Worm (Caenorhabditis elegans) whole organism, L2 larva: ENCODE data around the gene F11A10.6.

Experiments
- C34F6.9 ChIP-seq: fragments of 150-350 bp; optimal IDR thresholded peaks from 2 replicates; lab custom pipeline; 2014; ENCODE audit warnings: missing biosample characterization, missing genetic modification characterization
- F13H6.1 ChIP-seq: sonication (generic microtip); optimal IDR thresholded peaks from 2 replicates; lab custom pipeline; 2016; ENCODE audit warnings: missing genetic modification characterization, missing compliant biosample characterization
- R02D3.7 ChIP-seq: fragments of 150-350 bp; optimal IDR thresholded peaks from 2 replicates; lab custom pipeline; 2014; ENCODE audit warnings: missing biosample characterization, missing genetic modification characterization
- Y55F3AM.14 ChIP-seq: fragments of 200-800 bp; sonication (Bioruptor generic); optimal IDR thresholded peaks from 2 replicates; lab custom pipeline; 2018; ENCODE audit warnings: mild to moderate bottlenecking, missing genetic modification characterization, missing compliant biosample characterization
- ZK546.5 ChIP-seq: sonication (generic microtip); optimal IDR thresholded peaks from 2 replicates; lab custom pipeline; 2017; ENCODE audit warnings: missing biosample characterization, missing genetic modification characterization
- alr-1 ChIP-seq: fragments of 150-350 bp; optimal IDR thresholded peaks from 2 replicates; lab custom pipeline; 2014; ENCODE audit warnings: missing biosample characterization, missing genetic modification characterization
- aly-2 ChIP-seq: fragments of 150-350 bp; optimal IDR thresholded peaks from 2 replicates; lab custom pipeline; 2014; ENCODE audit warnings: missing biosample characterization, missing genetic modification characterization
- ama-1 ChIP-seq: fragments of 150-350 bp; optimal IDR thresholded peaks from 2 replicates; lab custom pipeline; 2018; ENCODE audit warnings: inconsistent platforms
- blmp-1 ChIP-seq: sonication (generic microtip); optimal IDR thresholded peaks from 2 replicates; lab custom pipeline; 2017; ENCODE audit warnings: missing genetic modification characterization, mild to moderate bottlenecking, missing compliant biosample characterization, antibody characterized with exemption, moderate library complexity; ENCODE audit not compliant: insufficient read depth
- ceh-16 ChIP-seq: fragments of 150-350 bp; optimal IDR thresholded peaks from 2 replicates; lab custom pipeline; 2014; ENCODE audit warnings: missing biosample characterization, missing genetic modification characterization
- ceh-82 ChIP-seq: fragments of 150-350 bp; optimal IDR thresholded peaks from 2 replicates; lab custom pipeline; 2014; ENCODE audit warnings: missing biosample characterization, missing genetic modification characterization
- crh-2 ChIP-seq: sonication (generic microtip); optimal IDR thresholded peaks from 2 replicates; lab custom pipeline; 2017; ENCODE audit warnings: missing biosample characterization, missing genetic modification characterization
- dmd-4 ChIP-seq: sonication (generic microtip); optimal IDR thresholded peaks from 2 replicates; lab custom pipeline; 2017; ENCODE audit warnings: missing biosample characterization, missing genetic modification characterization
- egl-27 ChIP-seq: sonication (generic microtip); optimal IDR thresholded peaks from 3 replicates; lab custom pipeline; 2017; ENCODE audit warnings: missing biosample characterization, missing genetic modification reagents, missing genetic modification characterization
- elt-1 ChIP-seq: fragments of 150-350 bp; optimal IDR thresholded peaks from 2 replicates; lab custom pipeline; 2014; ENCODE audit warnings: missing biosample characterization, missing genetic modification characterization
- elt-3 ChIP-seq: sonication (generic microtip); optimal IDR thresholded peaks from 2 replicates; lab custom pipeline; 2017; ENCODE audit warnings: missing biosample characterization, missing genetic modification characterization
- fos-1 ChIP-seq: fragments of 150-350 bp; optimal IDR thresholded peaks from 2 replicates; lab custom pipeline; 2014; ENCODE audit warnings: missing biosample characterization, missing genetic modification characterization
- gmeb-1 ChIP-seq: fragments of 150-350 bp; optimal IDR thresholded peaks from 2 replicates; lab custom pipeline; 2014; ENCODE audit warnings: missing biosample characterization, missing genetic modification characterization
- lin-11 ChIP-seq: fragments of 150-350 bp; sonication (generic microtip); optimal IDR thresholded peaks from 2 replicates; lab custom pipeline; 2014; ENCODE audit warnings: missing biosample characterization, missing genetic modification characterization, inconsistent platforms, mixed read lengths
- lin-13 ChIP-seq: fragments of 150-350 bp; optimal IDR thresholded peaks from 2 replicates; lab custom pipeline; 2014; ENCODE audit warnings: missing biosample characterization, missing genetic modification reagents, missing genetic modification characterization
- lin-39 ChIP-seq: fragments of 150-350 bp; optimal IDR thresholded peaks from 2 replicates; lab custom pipeline; 2014; ENCODE audit warnings: missing biosample characterization, missing genetic modification reagents, missing genetic modification characterization
- lsy-2 ChIP-seq, 2 experiments: fragments of 150-350 bp in 1 of 2; sonication (generic microtip) in 1 of 2; optimal IDR thresholded peaks; 2 replicates each; lab custom pipeline; 2014 to 2017; ENCODE audit warnings: missing biosample characterization in 2 of 2, missing genetic modification characterization in 2 of 2
- mab-5 ChIP-seq: fragments of 150-350 bp; optimal IDR thresholded peaks from 2 replicates; lab custom pipeline; 2014; ENCODE audit warnings: missing biosample characterization, missing genetic modification characterization
- mbf-1 ChIP-seq: sonication (generic microtip); optimal IDR thresholded peaks from 2 replicates; lab custom pipeline; 2017; ENCODE audit warnings: missing biosample characterization, missing genetic modification characterization
- mdl-1 ChIP-seq, 2 experiments: fragments of 150-350 bp in 1 of 2; sonication (generic microtip) in 1 of 2; optimal IDR thresholded peaks; 2 replicates each; lab custom pipeline; 2017; ENCODE audit warnings: missing biosample characterization in 2 of 2, missing genetic modification characterization in 2 of 2
- nhr-10 ChIP-seq: sonication (generic microtip); optimal IDR thresholded peaks from 2 replicates; lab custom pipeline; 2017; ENCODE audit warnings: missing biosample characterization, missing genetic modification characterization
- nhr-11 ChIP-seq: fragments of 150-350 bp; optimal IDR thresholded peaks from 2 replicates; lab custom pipeline; 2014; ENCODE audit warnings: missing biosample characterization, missing genetic modification characterization
- nhr-12 ChIP-seq: fragments of 150-350 bp; optimal IDR thresholded peaks from 2 replicates; lab custom pipeline; 2014; ENCODE audit warnings: missing biosample characterization, missing genetic modification characterization
- nhr-129 ChIP-seq: fragments of 150-350 bp; optimal IDR thresholded peaks from 2 replicates; lab custom pipeline; 2014; ENCODE audit warnings: missing biosample characterization, missing genetic modification characterization
- nhr-21 ChIP-seq: fragments of 150-350 bp; optimal IDR thresholded peaks from 2 replicates; lab custom pipeline; 2014; ENCODE audit warnings: missing biosample characterization, missing genetic modification characterization
- nhr-23 ChIP-seq: fragments of 150-350 bp; optimal IDR thresholded peaks from 2 replicates; lab custom pipeline; 2014; ENCODE audit warnings: missing biosample characterization, missing genetic modification reagents, missing genetic modification characterization
- nhr-237 ChIP-seq: fragments of 150-350 bp; optimal IDR thresholded peaks from 2 replicates; lab custom pipeline; 2014; ENCODE audit warnings: missing biosample characterization, missing genetic modification characterization
- nhr-25 ChIP-seq: fragments of 150-350 bp; sonication (generic microtip); optimal IDR thresholded peaks from 3 replicates; lab custom pipeline; 2014; ENCODE audit warnings: missing biosample characterization, missing genetic modification characterization
- nhr-6 ChIP-seq: fragments of 150-350 bp; optimal IDR thresholded peaks from 2 replicates; lab custom pipeline; 2014; ENCODE audit warnings: missing biosample characterization, missing genetic modification characterization
- nhr-77 ChIP-seq: fragments of 150-350 bp; optimal IDR thresholded peaks from 2 replicates; lab custom pipeline; 2014; ENCODE audit warnings: missing biosample characterization, missing genetic modification characterization
- peb-1 ChIP-seq: fragments of 150-350 bp; optimal IDR thresholded peaks from 2 replicates; lab custom pipeline; 2014; ENCODE audit warnings: missing biosample characterization, missing genetic modification characterization
- sem-4 ChIP-seq: fragments of 150-350 bp; optimal IDR thresholded peaks from 2 replicates; lab custom pipeline; 2014; ENCODE audit warnings: missing biosample characterization, missing genetic modification reagents, missing genetic modification characterization
- skn-1 ChIP-seq: sonication (generic microtip); optimal IDR thresholded peaks from 2 replicates; lab custom pipeline; 2017; ENCODE audit warnings: missing biosample characterization, missing genetic modification characterization
- sma-3 ChIP-seq: sonication (generic microtip); optimal IDR thresholded peaks from 2 replicates; lab custom pipeline; 2016; ENCODE audit warnings: missing genetic modification reagents, missing genetic modification characterization, missing compliant biosample characterization
- sma-9 ChIP-seq, 2 experiments: fragments of 150-350 bp in 1 of 2; sonication (generic microtip) in 1 of 2; optimal IDR thresholded peaks; 2 replicates each; lab custom pipeline; 2014 to 2016; ENCODE audit warnings: missing genetic modification characterization in 2 of 2, mild to moderate bottlenecking in 1 of 2, missing biosample characterization in 1 of 2, missing compliant biosample characterization in 1 of 2, missing genetic modification reagents in 1 of 2, moderate library complexity in 1 of 2
- snpc-4 ChIP-seq: fragments of 150-350 bp; optimal IDR thresholded peaks from 2 replicates; lab custom pipeline; 2014; ENCODE audit warnings: missing biosample characterization, missing genetic modification characterization
- unc-39 ChIP-seq: fragments of 150-350 bp; optimal IDR thresholded peaks from 2 replicates; lab custom pipeline; 2014; ENCODE audit warnings: missing biosample characterization, missing genetic modification characterization
- unc-55 ChIP-seq: fragments of 150-350 bp; sonication (generic microtip); optimal IDR thresholded peaks from 3 replicates; lab custom pipeline; 2014; ENCODE audit warnings: missing biosample characterization, missing genetic modification reagents, missing genetic modification characterization
- unc-62 ChIP-seq: fragments of 150-350 bp; optimal IDR thresholded peaks from 2 replicates; lab custom pipeline; 2014; ENCODE audit warnings: missing biosample characterization, missing genetic modification reagents, missing genetic modification characterization
- zag-1 ChIP-seq: fragments of 150-350 bp; optimal IDR thresholded peaks from 2 replicates; lab custom pipeline; 2014; ENCODE audit warnings: missing biosample characterization, missing genetic modification characterization
- ztf-1 ChIP-seq: fragments of 200-800 bp; sonication (Bioruptor generic); conservative IDR thresholded peaks from 2 replicates; pipeline ENCODE4 v1.3.6; 2022; ENCODE audit warnings: missing genetic modification characterization, missing compliant biosample characterization
- ztf-11 ChIP-seq: sonication (generic microtip); optimal IDR thresholded peaks from 2 replicates; lab custom pipeline; 2017; ENCODE audit warnings: missing biosample characterization, missing genetic modification characterization
- ztf-4 ChIP-seq: fragments of 150-350 bp; optimal IDR thresholded peaks from 2 replicates; lab custom pipeline; 2014; ENCODE audit warnings: missing biosample characterization, missing genetic modification characterization

The F11A10.6 gene

ce11 chrIV:12088898-12089297 lies 553 bp downstream of the F11A10.6 start:
- no peak for TF ChIP-seq zag-1
- peak; percentile 15 for TF ChIP-seq lin-13 (GFP tag; lab: Kevin White, UChicago)
- TF ChIP-seq nhr-25 (tag; lab: Kevin White, UChicago), result peak; percentile 32
- TF ChIP-seq blmp-1 (tag; lab: Kevin White, UChicago), result peak; percentile 65
- TF ChIP-seq C34F6.9, result peak; percentile 61
- TF ChIP-seq mdl-1 (tag; optimal IDR thresholded peaks at IDR 0.05; lab: Kevin White, UChicago), result no peak
- TF ChIP-seq nhr-129 (tag; lab: Kevin White, UChicago), result peak; percentile 94
- peak; percentile 75 for TF ChIP-seq unc-55 (GFP tag; lab: Kevin White, UChicago)
- TF ChIP-seq Y55F3AM.14 (GFP tag; lab: Kevin White, UChicago), result peak; percentile 0
- peak in 1 of 2 experiments; percentile 48 for TF ChIP-seq lsy-2 (tag; optimal IDR thresholded peaks at IDR 0.05; lab: Kevin White, UChicago)
- TF ChIP-seq ceh-16 (tag; lab: Kevin White, UChicago), result no peak
- no peak for TF ChIP-seq lin-39
- no peak for TF ChIP-seq F13H6.1
- TF ChIP-seq crh-2 (tag; lab: Kevin White, UChicago), result peak; percentile 80
- peak; percentile 13 for TF ChIP-seq sem-4 (tag; lab: Kevin White, UChicago)
- TF ChIP-seq, all 48 proteins: peak for 10

DNA sequence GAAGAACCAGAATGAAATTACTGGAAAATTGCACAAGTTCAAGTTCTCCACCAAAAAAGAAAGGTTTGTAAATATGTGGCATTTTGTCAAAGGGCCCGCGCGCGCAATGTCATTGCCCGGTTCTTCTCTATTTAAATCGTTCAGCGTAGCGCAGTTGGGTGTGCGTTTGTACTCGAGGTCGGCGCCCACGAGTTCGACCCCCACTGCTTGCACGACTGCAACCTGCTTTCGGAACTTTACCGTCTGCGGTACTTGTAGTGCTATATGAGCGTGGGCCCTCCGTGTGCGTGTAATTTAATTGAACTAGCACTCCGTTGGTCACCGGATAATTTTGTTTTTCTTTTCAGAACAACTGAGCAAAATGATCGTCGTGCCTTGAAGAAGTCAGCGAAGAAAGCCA lies 3.0 kb downstream of the F11A10.6 start:
- TF ChIP-seq R02D3.7 (tag; lab: Kevin White, UChicago), result no peak
- no peak for TF ChIP-seq nhr-11 (tag; lab: Kevin White, UChicago)
- no peak for TF ChIP-seq mab-5 (tag; lab: Kevin White, UChicago)
- peak; percentile 77 for TF ChIP-seq crh-2 (tag; lab: Kevin White, UChicago)
- TF ChIP-seq nhr-23 (tag; lab: Kevin White, UChicago), result no peak
- peak in 1 of 2 experiments; percentile 57 for TF ChIP-seq mdl-1 (tag; optimal IDR thresholded peaks at IDR 0.05; lab: Kevin White, UChicago)
- TF ChIP-seq aly-2, result no peak
- TF ChIP-seq C34F6.9, result peak; percentile 64
- no peak for TF ChIP-seq peb-1 (tag; lab: Kevin White, UChicago)
- TF ChIP-seq elt-3, result no peak
- TF ChIP-seq nhr-6 (tag; lab: Kevin White, UChicago), result no peak
- TF ChIP-seq nhr-25 (tag; lab: Kevin White, UChicago), result peak; percentile 50
- TF ChIP-seq lin-11 (tag; lab: Kevin White, UChicago), result peak; percentile 10
- peak; percentile 76 for TF ChIP-seq F13H6.1
- TF ChIP-seq blmp-1 (tag; lab: Kevin White, UChicago), result peak; percentile 55
- TF ChIP-seq alr-1, result no peak
- peak; percentile 52 for TF ChIP-seq nhr-21 (tag; lab: Kevin White, UChicago)
- no peak for TF ChIP-seq unc-62 (GFP tag; lab: Kevin White, UChicago)
- peak; percentile 79 for TF ChIP-seq ceh-16 (tag; lab: Kevin White, UChicago)
- TF ChIP-seq mbf-1 (tag; lab: Kevin White, UChicago), result no peak
- TF ChIP-seq ztf-1 (GFP tag; lab: Robert Waterston, UW), result no peak
- TF ChIP-seq unc-55 (GFP tag; lab: Kevin White, UChicago), result no peak
- TF ChIP-seq Y55F3AM.14 (GFP tag; lab: Kevin White, UChicago), result peak; percentile 75
- peak; percentile 76 for TF ChIP-seq sma-3 (GFP tag; lab: Kevin White, UChicago)
- TF ChIP-seq ZK546.5 (tag; lab: Kevin White, UChicago), result no peak
- no peak for TF ChIP-seq ama-1 (lab: Kevin White, UChicago)
- TF ChIP-seq egl-27 (tag; lab: Kevin White, UChicago), result peak; percentile 49
- TF ChIP-seq lsy-2 (tag; optimal IDR thresholded peaks at IDR 0.05; lab: Kevin White, UChicago), result peak; percentile 26 to 59
- TF ChIP-seq snpc-4, result no peak
- peak; percentile 53 for TF ChIP-seq sem-4 (tag; lab: Kevin White, UChicago)
- no peak for TF ChIP-seq lin-39
- TF ChIP-seq skn-1, result no peak
- TF ChIP-seq ztf-4 (tag; lab: Kevin White, UChicago), result no peak
- TF ChIP-seq ceh-82 (tag; lab: Kevin White, UChicago), result peak; percentile 37
- no peak for TF ChIP-seq ztf-11
- TF ChIP-seq nhr-12 (tag; lab: Kevin White, UChicago), result no peak
- TF ChIP-seq dmd-4 (tag; lab: Kevin White, UChicago), result no peak
- peak; percentile 62 for TF ChIP-seq lin-13 (GFP tag; lab: Kevin White, UChicago)
- TF ChIP-seq zag-1, result peak; percentile 36
- TF ChIP-seq gmeb-1 (tag; lab: Kevin White, UChicago), result peak; percentile 70
- TF ChIP-seq sma-9 (GFP tag; optimal IDR thresholded peaks at IDR 0.05; lab: Kevin White, UChicago), result peak; percentile 67
- no peak for TF ChIP-seq sma-9 (tag; optimal IDR thresholded peaks at IDR 0.05; lab: Kevin White, UChicago)
- peak; percentile 51 for TF ChIP-seq fos-1 (tag; lab: Kevin White, UChicago)
- TF ChIP-seq nhr-77 (tag; lab: Kevin White, UChicago), result peak; percentile 30
- TF ChIP-seq unc-39 (tag; lab: Kevin White, UChicago), result no peak
- no peak for TF ChIP-seq nhr-10 (tag; lab: Kevin White, UChicago)
- no peak for TF ChIP-seq elt-1 (tag; lab: Kevin White, UChicago)
- TF ChIP-seq nhr-129 (tag; lab: Kevin White, UChicago), result peak; percentile 95
- no peak for TF ChIP-seq nhr-237 (tag; lab: Kevin White, UChicago)
